Worm (Caenorhabditis elegans): ENCODE measurements around the gene dpr-1.

dpr-1 gene

DNA sequence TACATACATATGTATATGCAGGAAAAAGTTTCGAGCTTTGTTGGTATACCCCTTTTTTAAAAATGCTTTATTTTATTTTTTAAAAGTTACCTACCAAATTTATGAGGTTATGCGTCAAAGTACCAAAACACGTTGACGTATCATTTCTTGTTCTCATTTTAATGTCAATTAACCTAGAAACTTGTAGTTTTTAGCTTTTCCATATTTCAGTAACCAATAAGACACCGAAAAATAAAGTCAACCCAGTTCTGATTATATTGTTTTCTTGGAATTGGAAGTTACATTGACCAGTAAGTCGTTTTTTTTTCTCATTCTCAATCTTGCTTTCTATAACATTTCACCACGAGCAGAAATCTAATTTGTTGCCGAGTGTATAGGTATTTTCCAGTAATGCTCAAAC lies 5.1 kb downstream of the dpr-1 start, which contains the start of gene srw-145:
srw-145 (plus strand) TSS at position 301 of the 400 bp plus-strand sequence.
- no peak for TF ChIP-seq unc-62 (GFP tag; optimal IDR thresholded peaks at IDR 0.05)

DNA sequence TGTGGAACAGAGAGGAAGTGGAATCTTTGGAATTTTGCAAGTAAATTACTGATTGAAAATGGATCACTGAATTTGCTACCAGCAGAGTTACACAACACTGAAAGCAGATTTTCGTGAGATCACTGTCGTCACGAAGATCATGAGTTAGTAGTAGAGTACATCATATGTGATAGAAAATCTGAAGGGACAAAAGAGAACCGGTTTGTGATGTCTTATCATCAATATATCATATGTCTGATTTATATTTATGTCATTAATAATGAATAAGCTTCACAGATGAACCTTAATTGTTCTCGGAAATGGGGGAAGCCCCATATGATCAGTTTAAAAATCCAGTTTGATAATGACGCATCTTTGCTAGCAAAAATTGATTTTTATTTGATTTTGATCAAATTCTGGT lies 5.9 kb downstream of the dpr-1 start:
- no peak for TF ChIP-seq unc-62 (GFP tag; optimal IDR thresholded peaks at IDR 0.05)

DNA sequence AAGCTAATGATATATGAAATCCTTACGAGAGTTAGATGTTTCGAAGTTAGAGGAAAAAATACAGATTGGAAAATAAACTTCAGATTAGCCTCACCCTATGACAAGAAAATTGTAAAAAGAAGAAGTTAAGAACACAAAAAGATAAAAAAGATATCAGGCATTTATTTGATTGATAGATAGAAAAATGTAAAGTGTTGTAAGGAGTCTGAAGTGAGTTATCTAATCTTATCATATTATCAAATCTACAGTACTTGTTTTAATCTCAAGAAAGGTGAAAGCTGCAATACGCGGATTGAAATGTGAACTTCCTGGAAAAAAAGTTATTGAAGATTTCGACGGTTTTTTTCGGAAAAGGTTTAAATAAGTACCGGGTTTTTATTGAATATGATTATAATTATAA lies 6.6 kb downstream of the dpr-1 start:
- TF ChIP-seq unc-62 (GFP tag; optimal IDR thresholded peaks at IDR 0.05) = no peak

DNA sequence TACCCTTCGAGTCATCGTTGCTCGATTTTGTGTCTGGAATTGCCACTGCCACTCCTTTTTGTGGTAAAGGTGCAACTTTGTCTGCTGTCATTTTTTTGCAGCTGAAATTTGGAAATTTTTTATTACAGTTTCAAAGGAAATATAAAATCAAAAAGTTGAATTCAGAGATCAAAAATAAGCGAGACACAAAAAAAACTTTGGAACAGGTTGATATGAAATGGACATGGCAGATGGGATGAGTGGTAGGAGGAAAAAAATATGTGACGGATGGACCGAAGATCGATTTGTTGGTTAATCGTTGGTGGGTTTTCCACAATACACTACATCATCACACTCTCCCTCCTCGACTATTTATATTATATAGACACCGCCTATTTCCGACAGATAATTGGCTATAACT lies 7.4 kb downstream of the dpr-1 start, which contains the start of gene R10D12.1:
R10D12.1 (minus strand) TSS at position 101 of the 400 bp plus-strand sequence.
- no peak for TF ChIP-seq unc-62 (GFP tag; optimal IDR thresholded peaks at IDR 0.05)

DNA sequence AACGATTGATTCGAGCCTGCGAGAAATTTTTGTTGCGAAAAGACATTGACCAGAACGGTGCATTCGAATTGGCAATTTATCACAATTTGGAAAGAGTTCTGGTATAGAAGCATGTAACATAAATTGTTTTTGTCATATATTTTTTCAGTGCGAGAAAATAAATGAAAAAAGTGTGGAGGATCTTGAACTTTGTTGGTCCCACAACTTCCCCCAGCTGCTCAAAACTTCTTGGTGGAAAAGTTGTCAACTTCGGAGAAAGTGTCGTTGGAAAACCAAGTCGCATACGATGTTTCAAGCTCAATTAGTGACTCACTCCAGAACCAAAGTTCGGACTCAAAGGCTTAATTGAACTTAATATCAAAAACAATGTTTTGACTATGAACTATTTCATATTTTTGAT lies 10.0 kb downstream of the dpr-1 start:
- no peak for TF ChIP-seq unc-62 (GFP tag; optimal IDR thresholded peaks at IDR 0.05)

DNA sequence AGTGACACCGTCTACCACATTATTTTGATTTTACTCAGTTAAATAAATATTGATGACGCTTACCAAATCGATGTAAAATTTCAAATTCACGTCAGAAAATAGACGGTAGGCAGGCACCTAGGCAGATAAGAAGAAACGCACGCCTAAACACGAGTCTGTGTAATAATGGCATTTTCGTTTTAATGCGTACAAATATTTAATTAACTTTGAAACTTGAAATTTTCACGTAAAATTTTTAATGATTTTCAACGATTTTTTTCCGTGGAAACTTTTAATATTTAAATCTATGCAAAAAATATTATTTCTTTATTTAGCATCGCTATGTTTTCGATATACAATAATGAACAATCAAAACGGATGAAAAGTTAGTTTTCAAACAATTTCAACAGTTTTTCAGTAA lies 10.8 kb downstream of the dpr-1 start, which contains the start of gene C06B3.16:
C06B3.16 (plus strand) TSS at position 301 of the 400 bp plus-strand sequence.
- no peak for TF ChIP-seq unc-62 (GFP tag; optimal IDR thresholded peaks at IDR 0.05)

DNA sequence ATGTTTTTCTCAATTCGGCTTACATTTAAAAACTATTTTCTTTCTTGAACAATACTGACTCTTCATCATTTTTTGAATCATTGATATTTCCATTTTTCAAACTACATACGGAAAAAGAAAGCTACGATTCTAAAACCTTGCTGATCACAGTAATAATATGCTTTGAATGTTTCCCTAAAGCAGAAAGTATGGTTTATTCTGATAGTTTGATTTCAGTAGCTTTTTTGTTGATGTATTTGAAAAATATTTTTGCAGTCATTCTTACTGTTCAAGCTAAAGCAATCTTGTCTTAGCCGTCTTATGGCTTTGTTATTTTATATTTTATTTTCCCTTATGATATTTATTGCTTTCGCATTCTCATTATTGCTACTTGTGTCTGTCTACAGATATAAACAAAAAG lies 12.5 kb downstream of the dpr-1 start, which contains the start of gene srxa-13:
srxa-13 (plus strand) TSS at position 301 of the 400 bp plus-strand sequence.
- TF ChIP-seq unc-62 (GFP tag; optimal IDR thresholded peaks at IDR 0.05) = no peak

DNA sequence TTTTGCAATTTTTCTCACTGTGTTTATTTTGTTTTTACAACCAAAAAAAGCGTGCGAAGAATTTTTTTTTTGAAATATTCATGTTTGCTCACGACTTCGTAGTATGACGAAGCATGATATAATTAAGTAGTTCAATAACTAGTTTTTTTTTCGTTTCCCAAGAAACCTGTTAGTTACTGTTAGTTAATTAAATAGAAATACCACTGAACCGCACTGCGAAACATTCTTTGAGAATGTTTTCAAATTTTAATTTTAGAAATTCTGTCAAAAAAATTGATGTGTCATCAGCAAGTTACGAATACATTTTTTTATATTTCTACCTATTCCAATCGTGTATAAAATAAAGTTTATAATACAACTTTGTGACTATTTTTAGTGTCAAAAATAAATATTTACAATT lies 15.6 kb downstream of the dpr-1 start, which contains the start of gene srxa-12:
srxa-12 (plus strand) TSS at position 301 of the 400 bp plus-strand sequence.
- no peak for TF ChIP-seq unc-62 (GFP tag; optimal IDR thresholded peaks at IDR 0.05)

DNA sequence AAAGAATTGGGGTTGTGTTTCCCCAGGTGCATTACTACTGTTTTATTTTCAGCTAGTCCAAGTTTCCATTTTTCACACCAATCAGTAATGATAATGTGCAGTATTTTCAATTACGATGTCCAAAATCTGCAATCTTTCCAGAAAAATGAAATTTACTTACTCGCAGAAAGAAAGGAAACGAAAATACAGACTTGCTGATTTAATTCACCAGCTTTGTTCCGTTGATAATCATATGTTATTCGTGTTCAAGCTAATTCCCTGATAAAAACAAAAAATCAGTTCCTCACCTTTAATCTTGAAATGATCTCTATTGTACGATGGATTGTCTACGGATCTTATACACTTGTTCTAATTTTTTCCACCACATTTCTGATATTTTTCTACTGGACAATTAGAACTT lies 18.1 kb downstream of the dpr-1 start, which contains the start of gene srxa-11:
srxa-11 (plus strand) TSS at position 301 of the 400 bp plus-strand sequence.
- TF ChIP-seq unc-62 (GFP tag; optimal IDR thresholded peaks at IDR 0.05) = no peak

DNA sequence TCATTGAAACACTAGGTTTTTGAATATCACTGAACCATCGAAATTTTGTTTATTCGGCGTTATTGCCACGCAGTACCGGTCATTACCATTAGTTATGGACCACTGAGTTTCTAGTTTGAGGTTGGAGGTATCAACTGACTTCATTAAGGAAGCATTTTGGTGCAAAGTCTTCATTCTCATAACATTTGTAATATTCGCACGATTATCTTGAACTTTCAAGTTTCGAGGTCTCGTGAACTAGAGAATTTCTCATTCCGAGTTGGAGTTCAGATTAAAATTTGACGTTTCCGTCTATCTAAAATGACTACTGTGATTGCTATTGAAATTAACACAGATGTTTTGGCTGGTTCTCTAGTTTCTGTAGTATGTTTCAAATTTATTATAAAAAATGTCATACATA lies 21.3 kb downstream of the dpr-1 start, which contains the start of gene srx-42:
srx-42 (plus strand) TSS at position 301 of the 400 bp plus-strand sequence.
- TF ChIP-seq unc-62 (GFP tag; optimal IDR thresholded peaks at IDR 0.05) = no peak

DNA sequence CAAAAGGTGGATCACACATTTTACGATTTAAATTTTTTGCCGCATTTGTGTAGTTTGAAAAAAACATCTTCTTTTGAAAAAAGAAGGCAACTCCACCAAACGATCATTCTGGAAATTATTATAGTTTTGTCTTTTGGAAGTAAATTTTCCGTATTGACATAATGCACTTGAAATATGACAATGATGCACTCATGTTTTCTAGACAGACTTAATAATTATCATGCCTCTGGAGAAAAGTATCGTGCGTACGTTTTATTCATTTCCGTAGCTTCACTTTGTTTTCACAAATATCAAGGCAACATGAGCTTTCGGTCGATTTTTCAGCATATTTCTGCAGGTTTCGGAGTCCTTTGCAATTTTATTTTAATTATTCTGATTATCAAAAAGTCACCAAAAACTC lies 23.6 kb downstream of the dpr-1 start, which contains the start of gene str-250:
str-250 (plus strand) TSS at position 301 of the 400 bp plus-strand sequence.
- no peak for TF ChIP-seq unc-62 (GFP tag; optimal IDR thresholded peaks at IDR 0.05)

DNA sequence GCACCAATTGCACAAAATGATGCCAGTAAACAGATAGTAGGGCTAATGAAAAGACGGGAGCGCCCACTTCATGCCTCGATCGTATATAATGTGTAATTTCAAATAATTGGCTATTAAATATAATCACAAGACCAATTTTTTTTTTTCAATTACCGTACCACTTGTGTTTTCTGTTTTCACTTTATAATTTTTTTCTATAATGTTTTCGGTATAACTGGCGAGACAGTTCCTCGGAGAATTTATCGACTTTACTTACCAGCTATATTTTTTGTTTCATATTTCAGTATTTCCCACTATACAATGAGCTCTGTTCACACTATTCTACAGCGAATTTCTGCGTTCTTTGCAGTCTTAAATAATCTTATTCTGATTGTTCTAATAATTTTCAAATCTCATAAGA lies 25.8 kb downstream of the dpr-1 start, which contains the start of gene str-252:
str-252 (plus strand) TSS at position 301 of the 400 bp plus-strand sequence.
- TF ChIP-seq unc-62 (GFP tag; optimal IDR thresholded peaks at IDR 0.05) = no peak

DNA sequence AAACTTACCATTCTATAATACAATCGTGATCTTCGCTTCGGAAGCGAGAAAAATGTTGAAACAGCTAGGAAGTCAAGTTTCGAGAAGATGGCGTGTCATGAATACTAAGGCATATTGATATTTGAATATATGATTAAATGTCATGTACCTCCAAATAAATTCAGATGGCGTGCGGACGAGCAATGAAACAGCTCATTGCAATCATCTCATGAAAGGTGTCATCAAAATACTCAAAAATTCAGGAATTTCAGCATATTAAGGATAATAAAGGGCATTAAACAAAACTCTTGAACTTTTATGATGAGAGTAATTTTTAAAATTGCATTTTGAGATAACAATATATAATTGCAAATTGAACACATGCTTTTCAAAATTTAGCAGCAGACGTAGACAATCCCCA lies 26.6 kb downstream of the dpr-1 start, which contains the start of gene gcy-32:
gcy-32 (minus strand) TSS at position 101 of the 400 bp plus-strand sequence.
- no peak for TF ChIP-seq unc-62 (GFP tag; optimal IDR thresholded peaks at IDR 0.05)

DNA sequence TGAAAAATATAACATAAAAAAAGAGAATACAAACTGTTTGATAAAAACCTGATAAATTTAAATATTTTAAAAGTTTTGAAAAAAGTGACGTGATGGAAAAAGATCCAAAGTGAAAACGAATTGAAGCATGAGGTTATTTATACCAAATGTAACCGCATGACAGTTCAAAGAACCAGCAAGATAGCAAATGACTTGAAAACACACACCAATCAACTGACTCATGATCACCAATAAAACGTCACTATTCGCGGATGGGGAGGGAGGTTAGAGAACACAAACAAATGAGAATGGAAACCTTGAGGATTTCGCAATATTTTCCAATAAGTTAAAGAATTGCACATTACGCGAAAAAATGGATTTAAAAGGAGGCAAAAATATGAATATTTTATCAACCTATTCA lies 32.6 kb downstream of the dpr-1 start, which contains the start of gene C06B3.7:
C06B3.7 (plus strand) TSS at position 287 of the 400 bp plus-strand sequence.
- no peak for TF ChIP-seq unc-62 (GFP tag; optimal IDR thresholded peaks at IDR 0.05)

DNA sequence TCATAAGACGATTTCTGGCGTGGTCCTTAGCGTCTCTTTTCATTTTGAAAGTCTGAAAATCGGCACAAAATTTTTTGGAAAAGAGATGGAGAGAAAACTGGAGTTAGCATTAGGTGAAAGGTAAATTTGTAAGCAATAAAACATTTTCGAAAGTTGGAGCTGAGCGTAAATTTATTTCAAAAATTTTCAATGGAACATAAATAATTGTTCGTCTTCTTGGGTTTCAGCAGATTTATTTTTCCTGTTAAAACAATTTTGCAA lies 33.1 kb downstream of the dpr-1 start, which contains the start of gene C06B3.6:
C06B3.6 (minus strand) TSS at position 52 of the 261 bp plus-strand sequence.
- TF ChIP-seq unc-62 (GFP tag; optimal IDR thresholded peaks at IDR 0.05) = no peak

DNA sequence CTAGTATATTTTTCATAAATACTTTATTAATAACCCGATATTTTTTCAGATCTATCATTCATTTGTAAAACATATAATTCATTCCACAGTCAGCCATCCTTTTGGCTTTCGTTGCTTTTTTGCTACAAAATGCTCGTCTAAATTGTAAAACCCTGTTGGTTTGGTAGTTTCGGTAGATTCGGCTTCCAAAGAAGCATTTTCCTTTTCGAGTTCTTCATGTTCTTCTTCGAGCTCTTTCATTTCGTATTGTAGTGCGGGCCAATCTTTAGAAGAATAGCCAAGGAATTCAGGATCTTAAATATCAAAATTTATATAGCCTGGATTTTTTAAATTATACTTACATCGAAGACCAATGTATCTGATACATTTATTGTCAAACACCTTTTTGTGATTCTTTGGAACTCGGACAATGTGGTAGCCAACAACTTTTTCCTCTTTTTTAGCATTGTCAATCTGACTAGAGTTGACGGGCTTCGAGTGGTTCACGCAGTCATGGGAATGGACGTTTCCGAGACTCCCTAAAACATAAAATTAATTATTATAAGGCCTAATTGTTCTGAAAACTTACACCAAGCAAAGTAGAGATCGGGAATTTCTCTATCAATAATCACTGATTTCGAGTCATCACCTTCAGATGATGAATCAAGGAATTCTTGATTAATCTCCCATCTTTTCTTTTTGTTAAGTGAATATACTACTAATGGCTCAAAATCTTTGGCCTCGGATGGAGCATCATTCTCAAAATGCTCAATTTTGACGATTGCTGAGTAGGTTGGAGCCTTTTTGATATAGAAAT lies 33.7 kb downstream of the dpr-1 start:
- no peak for TF ChIP-seq unc-62 (GFP tag; optimal IDR thresholded peaks at IDR 0.05)
